Worm (Caenorhabditis elegans): Measurements from ENCODE around the gene F49H12.2.

ce11 chrX:2130141-2130540 lies 45.1 kb downstream of the F49H12.2 start, which contains the start of gene F53B1.8:
- TF ChIP-seq M03D4.4 (tag; optimal IDR thresholded peaks at IDR 0.05), result no peak
- no peak for TF ChIP-seq ceh-83 (GFP tag; optimal IDR thresholded peaks at IDR 0.05)
- TF ChIP-seq unc-39 (tag; optimal IDR thresholded peaks at IDR 0.05), result no peak
- no peak for TF ChIP-seq snpc-4 (tag; optimal IDR thresholded peaks at IDR 0.05)
- TF ChIP-seq unc-62 (GFP tag; optimal IDR thresholded peaks at IDR 0.05), result no peak
- no peak for TF ChIP-seq zip-8 (tag; optimal IDR thresholded peaks at IDR 0.05)

Measured in whole organism, mixed stage, embryonic.